Fruit fly (Drosophila melanogaster) whole organism, embryonic: ENCODE measurements around the gene MED27.

Source experiments
- Atf6 ChIP-seq: fragments of 200-800 bp; sonication (Bioruptor generic); IDR thresholded peaks from 2 replicates; pipeline ENCODE4 v1.3.6; 2022; ENCODE audit warnings: missing biosample characterization, missing genetic modification characterization
- CG10209 ChIP-seq: fragments of 200-800 bp; sonication (Bioruptor generic); optimal IDR thresholded peaks from 3 replicates; lab custom pipeline; 2017; ENCODE audit warnings: missing biosample characterization, mild to moderate bottlenecking, missing genetic modification characterization, missing genetic modification reagents
- CG10462 ChIP-seq: fragments of 200-800 bp; sonication (Bioruptor generic); optimal IDR thresholded peaks from 2 replicates; lab custom pipeline; 2016; ENCODE audit warnings: missing biosample characterization, missing genetic modification characterization
- CG11093 ChIP-seq: fragments of 200-800 bp; sonication (Bioruptor generic); IDR thresholded peaks from 3 replicates; pipeline ENCODE4 v1.3.6; 2022; ENCODE audit warnings: missing biosample characterization, missing genetic modification characterization
- CG12769 ChIP-seq: fragments of 200-800 bp; sonication (Bioruptor generic); optimal IDR thresholded peaks from 2 replicates; lab custom pipeline; 2019; ENCODE audit warnings: missing biosample characterization, mild to moderate bottlenecking, missing genetic modification characterization, moderate library complexity
- CG13775 ChIP-seq: fragments of 200-800 bp; sonication (Bioruptor generic); optimal IDR thresholded peaks from 3 replicates; lab custom pipeline; 2017; ENCODE audit warnings: missing biosample characterization, mild to moderate bottlenecking, missing genetic modification characterization
- CG14050 ChIP-seq: fragments of 200-800 bp; sonication (Bioruptor generic); IDR thresholded peaks from 3 replicates; pipeline ENCODE4 v1.3.6; 2022; ENCODE audit warnings: missing biosample characterization, missing genetic modification characterization
- CG15073 ChIP-seq: fragments of 200-800 bp; sonication (Bioruptor generic); optimal IDR thresholded peaks from 2 replicates; lab custom pipeline; 2016; ENCODE audit warnings: missing biosample characterization, missing genetic modification characterization
- CG1529 ChIP-seq: fragments of 200-800 bp; sonication (Bioruptor generic); optimal IDR thresholded peaks from 3 replicates; lab custom pipeline; 2018; ENCODE audit warnings: missing biosample characterization, missing genetic modification characterization
- CG17802 ChIP-seq: fragments of 200-800 bp; sonication (Bioruptor generic); optimal IDR thresholded peaks from 2 replicates; lab custom pipeline; 2018; ENCODE audit warnings: missing biosample characterization, mild to moderate bottlenecking, missing genetic modification characterization, moderate library complexity
- CG2875 ChIP-seq: fragments of 200-800 bp; sonication (Bioruptor generic); optimal IDR thresholded peaks from 2 replicates; lab custom pipeline; 2017; ENCODE audit warnings: missing biosample characterization, mild to moderate bottlenecking, missing genetic modification characterization, missing genetic modification reagents
- CG31388 ChIP-seq: fragments of 200-800 bp; sonication (Bioruptor generic); optimal IDR thresholded peaks from 2 replicates; lab custom pipeline; 2016; ENCODE audit warnings: missing biosample characterization, missing genetic modification characterization
- CG3407 ChIP-seq: fragments of 200-800 bp; sonication (Bioruptor generic); optimal IDR thresholded peaks from 2 replicates; lab custom pipeline; 2018; ENCODE audit warnings: missing biosample characterization, mild to moderate bottlenecking, missing genetic modification characterization
- CG4360 ChIP-seq: fragments of 200-800 bp; sonication (Bioruptor generic); IDR thresholded peaks from 2 replicates; pipeline ENCODE4 v1.3.6; 2022; ENCODE audit warnings: missing biosample characterization, missing genetic modification characterization
- CG4424 ChIP-seq: fragments of 200-800 bp; sonication (Bioruptor generic); optimal IDR thresholded peaks from 3 replicates; lab custom pipeline; 2016; ENCODE audit warnings: missing biosample characterization, missing genetic modification characterization
- CG5245 ChIP-seq: fragments of 200-800 bp; sonication (Bioruptor generic); optimal IDR thresholded peaks from 3 replicates; lab custom pipeline; 2016; ENCODE audit warnings: missing biosample characterization, missing genetic modification characterization
- CG6854 ChIP-seq: fragments of 200-800 bp; sonication (Bioruptor generic); optimal IDR thresholded peaks from 3 replicates; lab custom pipeline; 2017; ENCODE audit warnings: missing biosample characterization, mild to moderate bottlenecking, missing genetic modification characterization
- CG8290 ChIP-seq, 3 experiments: fragments of 200-800 bp; sonication (Bioruptor generic); optimal IDR thresholded peaks; 2 replicates each; lab custom pipeline; 2016 to 2019; ENCODE audit warnings: missing biosample characterization in 3 of 3, missing genetic modification characterization in 3 of 3, mild to moderate bottlenecking in 2 of 3, moderate library complexity in 1 of 3
- CrebB ChIP-seq: fragments of 200-800 bp; sonication (Bioruptor generic); optimal IDR thresholded peaks from 3 replicates; lab custom pipeline; 2018; ENCODE audit warnings: missing biosample characterization, mild to moderate bottlenecking, missing genetic modification characterization
- Dad ChIP-seq: fragments of 200-800 bp; sonication (Bioruptor generic); optimal IDR thresholded peaks from 3 replicates; lab custom pipeline; 2016; ENCODE audit warnings: missing biosample characterization, missing genetic modification characterization
- Dip3 ChIP-seq: fragments of 200-800 bp; sonication (Bioruptor generic); optimal IDR thresholded peaks from 3 replicates; lab custom pipeline; 2016; ENCODE audit warnings: missing biosample characterization, missing genetic modification characterization
- Doc3 ChIP-seq: fragments of 200-800 bp; sonication (Bioruptor generic); IDR thresholded peaks from 3 replicates; pipeline ENCODE4 v1.3.6; 2022; ENCODE audit warnings: missing biosample characterization, missing genetic modification characterization; ENCODE audit not compliant: partially characterized antibody
- Dref ChIP-seq: fragments of 200-800 bp; sonication (Bioruptor generic); IDR thresholded peaks from 2 replicates; pipeline ENCODE4 v1.3.6; 2022; ENCODE audit warnings: missing biosample characterization, missing genetic modification characterization
- Drgx ChIP-seq: fragments of 200-800 bp; sonication (Bioruptor generic); IDR thresholded peaks from 2 replicates; pipeline ENCODE4 v1.3.6; 2022; ENCODE audit warnings: missing biosample characterization, missing genetic modification characterization
- HLH4C ChIP-seq: fragments of 200-800 bp; sonication (Bioruptor generic); IDR thresholded peaks from 3 replicates; pipeline ENCODE4 v1.3.6; 2022; ENCODE audit warnings: missing biosample characterization, missing genetic modification characterization; ENCODE audit not compliant: partially characterized antibody
- Lhr ChIP-seq: fragments of 200-800 bp; sonication (Bioruptor generic); optimal IDR thresholded peaks from 3 replicates; lab custom pipeline; 2017; ENCODE audit warnings: mild to moderate bottlenecking, missing biosample characterization, missing genetic modification reagents, missing genetic modification characterization
- NC2α ChIP-seq: fragments of 200-800 bp; sonication (Bioruptor generic); optimal IDR thresholded peaks from 2 replicates; lab custom pipeline; 2016; ENCODE audit warnings: missing biosample characterization, missing genetic modification characterization
- Sry-β ChIP-seq: fragments of 200-800 bp; sonication (Bioruptor generic); optimal IDR thresholded peaks from 2 replicates; lab custom pipeline; 2018; ENCODE audit warnings: missing biosample characterization, mild to moderate bottlenecking, missing genetic modification characterization, moderate library complexity
- Tbp ChIP-seq: fragments of >200 bp; optimal IDR thresholded peaks from 2 replicates; lab custom pipeline; 2018; ENCODE audit warnings: missing biosample characterization, missing genetic modification characterization
- Trl ChIP-seq, 3 experiments: fragments of >200 bp in 2 of 3; fragments of 200-800 bp in 1 of 3; sonication (Bioruptor generic) in 1 of 3; optimal IDR thresholded peaks; 2 replicates in 1 of 3; 3 replicates in 2 of 3; lab custom pipeline; 2016 to 2017; ENCODE audit warnings: missing biosample characterization in 1 of 3, missing genetic modification characterization in 1 of 3
- amos ChIP-seq: fragments of 200-800 bp; sonication (Bioruptor generic); IDR thresholded peaks from 2 replicates; pipeline ENCODE4 v1.3.6; 2022; ENCODE audit warnings: missing biosample characterization, missing genetic modification characterization; ENCODE audit not compliant: partially characterized antibody
- ato ChIP-seq: fragments of 200-800 bp; sonication (Bioruptor generic); IDR thresholded peaks from 2 replicates; pipeline ENCODE4 v1.3.6; 2022; ENCODE audit warnings: missing biosample characterization, missing genetic modification characterization; ENCODE audit not compliant: partially characterized antibody
- cad ChIP-seq: fragments of >200 bp; optimal IDR thresholded peaks from 2 replicates; lab custom pipeline; 2017; ENCODE audit warnings: missing biosample characterization, missing genetic modification characterization
- cas ChIP-seq: fragments of 200-800 bp; sonication (Bioruptor generic); IDR thresholded peaks from 2 replicates; pipeline ENCODE4 v1.3.6; 2022; ENCODE audit warnings: missing biosample characterization, missing genetic modification characterization
- cg ChIP-seq: fragments of 200-800 bp; sonication (Bioruptor generic); optimal IDR thresholded peaks from 3 replicates; lab custom pipeline; 2019; ENCODE audit warnings: missing biosample characterization, mild to moderate bottlenecking, missing genetic modification characterization, moderate library complexity
- chn ChIP-seq: fragments of 200-800 bp; sonication (Bioruptor generic); optimal IDR thresholded peaks from 2 replicates; lab custom pipeline; 2016; ENCODE audit warnings: missing biosample characterization, missing genetic modification characterization
- ham ChIP-seq: fragments of 200-800 bp; sonication (Bioruptor generic); IDR thresholded peaks from 2 replicates; pipeline ENCODE4 v1.3.6; 2022; ENCODE audit warnings: missing biosample characterization, missing genetic modification characterization
- hb ChIP-seq: fragments of 200-800 bp; sonication (Bioruptor generic); IDR thresholded peaks from 3 replicates; pipeline ENCODE4 v1.3.6; 2022; ENCODE audit warnings: missing biosample characterization, missing genetic modification characterization; ENCODE audit not compliant: partially characterized antibody
- inv ChIP-seq: fragments of 200-800 bp; sonication (Bioruptor generic); IDR thresholded peaks from 2 replicates; pipeline ENCODE4 v1.3.6; 2022; ENCODE audit warnings: missing biosample characterization, missing genetic modification characterization; ENCODE audit not compliant: partially characterized antibody
- mirr ChIP-seq: fragments of 200-800 bp; sonication (Bioruptor generic); optimal IDR thresholded peaks from 3 replicates; lab custom pipeline; 2018; ENCODE audit warnings: missing biosample characterization, mild to moderate bottlenecking, missing genetic modification characterization
- nom ChIP-seq: fragments of 200-800 bp; sonication (Bioruptor generic); optimal IDR thresholded peaks from 2 replicates; lab custom pipeline; 2017; ENCODE audit warnings: missing biosample characterization, missing genetic modification characterization, mild to moderate bottlenecking, moderate library complexity, missing genetic modification reagents
- onecut ChIP-seq: fragments of 200-800 bp; sonication (Bioruptor generic); IDR thresholded peaks from 2 replicates; pipeline ENCODE4 v1.3.6; 2022; ENCODE audit warnings: missing biosample characterization, missing genetic modification characterization
- org-1 ChIP-seq: fragments of 200-800 bp; sonication (Bioruptor generic); optimal IDR thresholded peaks from 2 replicates; lab custom pipeline; 2017; ENCODE audit warnings: missing biosample characterization, missing genetic modification characterization
- pita ChIP-seq: fragments of 200-800 bp; sonication (Bioruptor generic); optimal IDR thresholded peaks from 2 replicates; lab custom pipeline; 2017; ENCODE audit warnings: missing biosample characterization, mild to moderate bottlenecking, missing genetic modification characterization
- stwl ChIP-seq: fragments of 200-800 bp; sonication (Bioruptor generic); optimal IDR thresholded peaks from 3 replicates; lab custom pipeline; 2018; ENCODE audit warnings: missing biosample characterization, mild to moderate bottlenecking, missing genetic modification characterization, moderate library complexity
- toy ChIP-seq: fragments of 200-800 bp; sonication (Bioruptor generic); IDR thresholded peaks from 2 replicates; pipeline ENCODE4 v1.3.6; 2022; ENCODE audit warnings: missing biosample characterization, missing genetic modification characterization
- wor ChIP-seq: fragments of 200-800 bp; sonication (Bioruptor generic); IDR thresholded peaks from 2 replicates; pipeline ENCODE4 v1.3.6; 2022; ENCODE audit warnings: missing biosample characterization, missing genetic modification characterization
- yki ChIP-seq: fragments of >200 bp; optimal IDR thresholded peaks from 3 replicates; lab custom pipeline; 2018
- zen2 ChIP-seq: fragments of 200-800 bp; sonication (Bioruptor generic); IDR thresholded peaks from 3 replicates; pipeline ENCODE4 v1.3.6; 2022; ENCODE audit warnings: missing biosample characterization, missing genetic modification characterization; ENCODE audit not compliant: partially characterized antibody

MED27 gene

DNA sequence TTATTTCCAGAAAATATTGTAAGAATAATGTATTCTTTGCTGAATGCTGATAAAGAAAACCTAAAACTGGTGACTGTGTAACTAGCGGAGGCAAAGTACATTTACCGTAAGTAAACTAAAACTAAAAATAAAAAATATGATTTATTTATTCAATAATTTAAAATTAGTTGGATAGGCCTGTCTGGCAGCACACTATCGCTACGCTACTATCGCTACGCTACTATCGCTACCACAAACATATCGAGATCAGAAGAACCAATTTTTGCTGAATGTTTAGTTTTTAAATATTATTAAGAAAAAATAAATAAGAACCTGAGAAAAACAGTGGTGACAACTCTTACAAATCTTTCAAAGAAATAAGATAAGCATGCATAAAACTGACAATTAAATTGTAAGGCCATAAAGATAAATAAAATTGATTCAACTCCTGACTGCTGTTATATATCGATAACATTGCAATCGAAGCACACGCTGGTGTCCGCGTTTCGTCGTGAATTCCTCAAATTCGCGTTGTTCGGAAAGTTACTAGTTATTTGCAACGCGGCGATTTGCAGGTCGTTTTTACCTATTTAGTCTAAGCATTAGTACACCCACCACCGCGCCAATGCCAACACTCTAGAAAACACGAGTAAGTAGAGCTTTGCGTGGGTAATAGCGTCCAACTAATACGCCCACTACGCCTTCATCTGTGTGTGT lies 5.4 kb downstream of the MED27 start, which contains the start of gene Wdr33 (continued):
- no peak for TF ChIP-seq CG2875 (GFP tag; lab: Kevin White, UChicago)
- peak; percentile 69 for TF ChIP-seq CG13775
- peak; percentile 64 for TF ChIP-seq stwl (tag; lab: Kevin White, UChicago)
- no peak for TF ChIP-seq CG12769 (tag; lab: Kevin White, UChicago)
- no peak for TF ChIP-seq CG15073 (GFP tag; lab: Kevin White, UChicago)
- TF ChIP-seq CG14050 (GFP tag; lab: Robert Waterston, UW): no peak
- TF ChIP-seq CG6854 (GFP tag; lab: Kevin White, UChicago): no peak
- peak; percentile 21 for TF ChIP-seq CG31388
- peak; percentile 84 for TF ChIP-seq hb
- TF ChIP-seq cad: no peak
- TF ChIP-seq amos (GFP tag; lab: Robert Waterston, UW): peak; percentile 91
- no peak for TF ChIP-seq CG5245 (GFP tag; lab: Kevin White, UChicago)
- no peak for TF ChIP-seq Tbp
- peak; percentile 48 for TF ChIP-seq CG4424 (GFP tag; lab: Kevin White, UChicago)
- no peak for TF ChIP-seq yki (lab: Kevin White, UChicago)
- peak; percentile 8 for TF ChIP-seq CG1529
- no peak for TF ChIP-seq CG11093 (GFP tag; lab: Robert Waterston, UW)
- TF ChIP-seq inv (GFP tag; lab: Robert Waterston, UW): peak; percentile 91
- no peak for TF ChIP-seq Dip3 (GFP tag; lab: Kevin White, UChicago)
- TF ChIP-seq CG3407 (GFP tag; lab: Kevin White, UChicago): no peak
- peak; percentile 64 for TF ChIP-seq Dref (GFP tag; lab: Robert Waterston, UW)
- TF ChIP-seq ham (GFP tag; lab: Robert Waterston, UW): no peak
- no peak for TF ChIP-seq Trl (optimal IDR thresholded peaks at IDR 0.05; lab: Kevin White, UChicago)
- TF ChIP-seq Trl (GFP tag; optimal IDR thresholded peaks at IDR 0.05; lab: Kevin White, UChicago): no peak
- TF ChIP-seq ato (GFP tag; lab: Robert Waterston, UW): peak; percentile 68
- no peak for TF ChIP-seq toy (GFP tag; lab: Robert Waterston, UW)
- no peak for TF ChIP-seq chn
- TF ChIP-seq onecut (GFP tag; lab: Robert Waterston, UW): no peak
- no peak for TF ChIP-seq nom (GFP tag; lab: Kevin White, UChicago)
- peak; percentile 27 for TF ChIP-seq CG10209 (GFP tag; lab: Kevin White, UChicago)
- no peak for TF ChIP-seq CrebB (tag; lab: Kevin White, UChicago)
- peak; percentile 89 for TF ChIP-seq Doc3 (GFP tag; lab: Robert Waterston, UW)
- no peak for TF ChIP-seq pita
- TF ChIP-seq CG17802 (tag; lab: Kevin White, UChicago): no peak
- peak; percentile 45 for TF ChIP-seq CG10462 (GFP tag; lab: Kevin White, UChicago)
- TF ChIP-seq CG8290 (GFP tag; optimal IDR thresholded peaks at IDR 0.05; lab: Kevin White, UChicago): no peak
- TF ChIP-seq CG8290 (tag; optimal IDR thresholded peaks at IDR 0.05; lab: Kevin White, UChicago): no peak
- TF ChIP-seq cas (GFP tag; lab: Robert Waterston, UW): no peak
- peak; percentile 18; the same call in 1 of the 2 replicates for TF ChIP-seq Drgx (GFP tag; lab: Robert Waterston, UW)
- no peak for TF ChIP-seq mirr (GFP tag; lab: Kevin White, UChicago)
- TF ChIP-seq CG4360 (GFP tag; lab: Robert Waterston, UW): no peak
- no peak for TF ChIP-seq Sry-β (GFP tag; lab: Kevin White, UChicago)
- TF ChIP-seq NC2α (GFP tag; lab: Kevin White, UChicago): no peak
- TF ChIP-seq Dad (GFP tag; lab: Kevin White, UChicago): no peak
- peak; percentile 64 for TF ChIP-seq cg (GFP tag; lab: Kevin White, UChicago)
- TF ChIP-seq zen2 (GFP tag; lab: Robert Waterston, UW): peak; percentile 70; the same call in 1 of the 3 replicates
- TF ChIP-seq Lhr: peak; percentile 20
- TF ChIP-seq org-1 (GFP tag; lab: Kevin White, UChicago): no peak
- TF ChIP-seq HLH4C: peak; percentile 84
- TF ChIP-seq wor (GFP tag; lab: Robert Waterston, UW): 0 out of 2 replicates have a peak, but pooled peaks have one; percentile 13
- no peak for TF ChIP-seq Atf6
